Worm (Caenorhabditis elegans) whole organism, L4/young adult: ENCODE data around the gene gpd-2.

Experiments
- W03F9.2 ChIP-seq: fragments of 150-350 bp; optimal IDR thresholded peaks from 2 replicates; lab custom pipeline; 2014; ENCODE audit warnings: missing biosample characterization, missing genetic modification characterization
- dao-5 ChIP-seq: sonication (generic microtip); optimal IDR thresholded peaks from 2 replicates; lab custom pipeline; 2016; ENCODE audit warnings: missing genotype, missing genetic modification characterization, moderate library complexity, missing compliant biosample characterization
- him-1 ChIP-seq: sonication (generic microtip); optimal IDR thresholded peaks from 2 replicates; lab custom pipeline; 2016; ENCODE audit warnings: missing genotype, missing genetic modification reagents, missing genetic modification characterization, missing compliant biosample characterization

ce11 chrX:3102817-3103216, 11.7 kb downstream of the gpd-2 start:
- TF ChIP-seq dao-5 (tag; lab: Kevin White, UChicago) (no peak), W03F9.2 (tag; lab: Kevin White, UChicago) (no peak), him-1 (tag; lab: Kevin White, UChicago) (no peak)
